Fruit fly (Drosophila melanogaster) Kc167 (cell line): Measurements from ENCODE around the gene TAF1B.

Experiments used
- Myc ChIP-seq: fragments of >200 bp; optimal IDR thresholded peaks from 2 replicates; lab custom pipeline; 2017; ENCODE audit warnings: missing external identifiers
- Sin3A ChIP-seq: fragments of >200 bp; optimal IDR thresholded peaks from 2 replicates; lab custom pipeline; 2018; ENCODE audit warnings: missing external identifiers
- h ChIP-seq: fragments of >200 bp; optimal IDR thresholded peaks from 3 replicates; lab custom pipeline; 2018; ENCODE audit warnings: missing external identifiers
- insv ChIP-seq: fragments of >200 bp; optimal IDR thresholded peaks from 3 replicates; lab custom pipeline; 2018; ENCODE audit warnings: missing external identifiers
- psq ChIP-seq: fragments of >200 bp; optimal IDR thresholded peaks from 2 replicates; lab custom pipeline; 2017; ENCODE audit warnings: missing external identifiers
- ttk ChIP-seq: sonication (Bioruptor generic); optimal IDR thresholded peaks from 2 replicates; lab custom pipeline; 2017; ENCODE audit warnings: missing external identifiers

TAF1B gene

DNA sequence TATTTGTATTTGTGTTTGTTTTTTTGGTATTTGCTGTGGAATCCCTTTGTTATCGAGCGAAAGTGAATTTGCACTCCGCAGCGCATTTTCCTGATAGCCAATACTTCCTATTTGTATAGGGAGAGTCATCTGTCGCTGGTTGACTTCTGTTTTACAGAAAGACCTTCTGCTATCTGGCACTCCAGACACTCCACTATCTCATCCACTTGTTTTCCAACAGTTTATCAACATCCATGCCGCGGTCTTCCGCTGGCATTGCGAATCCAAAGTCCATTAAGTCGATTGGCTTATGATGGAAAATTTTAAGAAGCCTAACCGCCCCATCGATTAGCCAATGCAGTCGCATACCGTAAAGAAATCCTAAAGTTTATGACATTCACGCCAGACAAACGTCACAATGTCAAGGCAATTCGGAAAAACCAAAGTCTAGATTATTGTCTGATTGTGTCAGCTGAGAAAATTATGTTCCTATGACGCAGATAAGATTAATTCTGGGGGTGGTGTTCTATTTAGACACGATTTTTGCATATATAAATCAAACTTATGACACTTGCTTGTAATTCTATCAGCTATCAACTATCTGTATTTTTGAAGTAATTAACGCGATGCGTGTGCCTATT is 29.0 kb downstream of the TAF1B start:
- no peak for TF ChIP-seq Myc (lab: Kevin White, UChicago)
- TF ChIP-seq insv (lab: Kevin White, UChicago) = no peak
- no peak for TF ChIP-seq h (lab: Kevin White, UChicago)
- no peak for TF ChIP-seq Sin3A (lab: Kevin White, UChicago)
- no peak for TF ChIP-seq ttk
- TF ChIP-seq psq = no peak

DNA sequence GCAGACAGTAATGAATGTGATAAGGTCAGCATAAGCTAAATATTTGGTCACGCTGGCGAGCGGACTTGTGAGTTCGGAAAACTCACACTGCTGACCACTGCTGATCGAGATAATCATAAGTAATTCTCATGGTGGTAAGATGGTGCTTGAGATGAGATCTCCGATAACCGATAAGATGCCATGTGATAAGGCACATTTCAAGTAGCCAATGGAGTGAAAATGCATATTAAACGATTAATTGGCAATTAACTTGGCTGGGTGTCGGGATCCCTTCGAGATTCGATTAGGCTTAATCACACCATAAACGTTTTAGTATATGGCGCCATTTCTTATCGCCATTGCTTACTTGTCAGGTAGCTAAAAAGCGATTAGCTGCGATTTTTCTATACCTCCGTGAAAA is 30.2 kb downstream of the TAF1B start:
- TF ChIP-seq psq (no peak), Sin3A (lab: Kevin White, UChicago) (no peak), insv (lab: Kevin White, UChicago) (no peak), Myc (lab: Kevin White, UChicago) (no peak), ttk (no peak), h (lab: Kevin White, UChicago) (no peak)

DNA sequence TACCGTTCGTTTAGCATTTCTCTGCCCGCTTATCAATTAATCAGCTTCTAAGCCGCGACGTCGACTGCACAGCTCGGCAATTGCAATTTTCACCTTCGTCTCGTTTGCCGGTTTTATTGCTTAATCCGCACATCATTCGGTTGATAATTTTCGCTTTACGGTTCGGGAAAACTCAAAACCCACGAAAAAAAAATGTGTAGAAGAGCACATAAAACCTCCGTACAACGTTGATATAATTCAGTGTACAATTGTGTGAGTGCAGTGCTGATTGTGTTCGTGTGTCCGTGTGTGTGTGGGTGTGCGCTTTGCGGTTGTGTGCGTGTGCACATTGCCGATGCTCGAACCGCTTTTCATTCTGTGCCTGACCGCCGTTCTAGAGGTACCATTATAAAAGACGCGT is 31.8 kb downstream of the TAF1B start, which contains the start of gene CAH7:
CAH7 (plus strand) TSS at position 43 of the 400 bp plus-strand sequence.
- TF ChIP-seq Sin3A (lab: Kevin White, UChicago) (no peak), psq (no peak), h (lab: Kevin White, UChicago) (no peak), Myc (lab: Kevin White, UChicago) (no peak), ttk (no peak), insv (lab: Kevin White, UChicago) (no peak)

DNA sequence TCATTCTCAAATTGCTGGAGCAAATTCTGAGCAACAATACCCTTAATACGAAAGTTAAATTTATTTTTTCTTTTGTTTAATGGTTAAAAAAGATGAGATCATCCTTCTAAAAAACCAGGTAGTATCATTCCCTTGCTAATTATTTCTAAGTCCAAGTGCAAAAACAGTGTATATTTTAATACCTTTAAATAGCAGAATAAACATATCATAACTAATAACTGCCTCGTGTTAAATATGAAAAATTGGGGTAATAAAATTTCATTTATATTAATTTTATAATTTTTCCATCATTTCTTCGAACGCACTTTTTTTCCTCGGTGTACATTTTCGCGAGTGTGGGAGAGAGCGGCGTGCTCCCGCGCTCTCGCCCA is 32.2 kb downstream of the TAF1B start:
- TF ChIP-seq Myc (lab: Kevin White, UChicago) (no peak), ttk (no peak), insv (lab: Kevin White, UChicago) (no peak), Sin3A (lab: Kevin White, UChicago) (no peak), psq (no peak), h (lab: Kevin White, UChicago) (no peak)

DNA sequence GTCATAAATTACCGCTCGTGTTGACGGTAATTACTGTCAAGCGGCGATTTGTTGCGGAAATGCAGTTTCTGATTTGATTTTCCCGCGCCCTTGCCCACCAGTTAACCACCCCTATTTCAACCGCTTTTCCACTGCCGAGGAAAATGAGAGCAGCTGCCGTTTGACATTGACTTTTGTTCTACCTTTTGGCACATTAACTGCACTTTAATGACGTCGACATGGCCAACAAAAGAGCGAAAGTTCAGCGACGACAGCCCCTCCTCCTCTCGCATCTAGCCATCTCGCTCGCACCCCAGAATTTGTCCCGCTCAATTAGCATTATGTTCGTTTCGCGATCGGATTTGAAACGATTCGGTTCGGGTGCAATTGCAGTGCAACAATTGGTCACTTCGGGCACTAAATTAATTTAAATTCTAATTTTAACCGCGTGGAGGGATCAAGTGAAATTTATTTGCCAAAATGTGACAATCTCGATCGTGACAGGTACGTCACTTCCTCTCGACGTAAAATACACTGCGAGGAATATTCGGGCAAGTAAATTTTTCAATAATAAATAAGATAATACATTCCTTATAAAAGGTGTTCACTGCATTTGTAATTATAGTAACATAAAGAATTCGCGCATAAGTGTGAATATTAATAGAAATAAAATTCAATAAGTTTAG is 32.7 kb downstream of the TAF1B start:
- TF ChIP-seq Sin3A (lab: Kevin White, UChicago) = no peak
- no peak for TF ChIP-seq insv (lab: Kevin White, UChicago)
- no peak for TF ChIP-seq ttk
- no peak for TF ChIP-seq h (lab: Kevin White, UChicago)
- TF ChIP-seq Myc (lab: Kevin White, UChicago) = no peak
- TF ChIP-seq psq = no peak

DNA sequence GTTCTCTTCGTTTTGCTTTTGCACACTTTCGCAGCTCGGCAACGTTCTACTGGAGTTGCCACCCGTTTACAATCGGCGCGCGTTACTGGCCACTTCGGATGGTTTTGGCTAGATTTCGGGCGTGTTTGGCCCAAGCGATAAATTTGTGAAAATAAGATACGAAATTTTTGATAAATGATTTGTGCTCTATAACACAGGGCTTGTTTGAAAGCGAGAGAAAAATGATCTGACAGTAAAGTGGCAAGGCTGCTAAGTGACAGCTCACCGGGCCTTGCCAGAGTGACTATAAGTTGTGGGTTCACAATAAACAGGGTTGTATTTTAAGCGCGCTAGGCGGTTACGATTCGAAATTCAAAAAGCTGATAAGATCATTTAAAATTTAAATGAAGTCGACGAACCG is 34.0 kb downstream of the TAF1B start, which contains the start of gene Fmr1:
Fmr1 (minus strand) TSS at position 184 of the 400 bp plus-strand sequence.
- peak; percentile 68 for TF ChIP-seq psq
- TF ChIP-seq h (lab: Kevin White, UChicago) = no peak

DNA sequence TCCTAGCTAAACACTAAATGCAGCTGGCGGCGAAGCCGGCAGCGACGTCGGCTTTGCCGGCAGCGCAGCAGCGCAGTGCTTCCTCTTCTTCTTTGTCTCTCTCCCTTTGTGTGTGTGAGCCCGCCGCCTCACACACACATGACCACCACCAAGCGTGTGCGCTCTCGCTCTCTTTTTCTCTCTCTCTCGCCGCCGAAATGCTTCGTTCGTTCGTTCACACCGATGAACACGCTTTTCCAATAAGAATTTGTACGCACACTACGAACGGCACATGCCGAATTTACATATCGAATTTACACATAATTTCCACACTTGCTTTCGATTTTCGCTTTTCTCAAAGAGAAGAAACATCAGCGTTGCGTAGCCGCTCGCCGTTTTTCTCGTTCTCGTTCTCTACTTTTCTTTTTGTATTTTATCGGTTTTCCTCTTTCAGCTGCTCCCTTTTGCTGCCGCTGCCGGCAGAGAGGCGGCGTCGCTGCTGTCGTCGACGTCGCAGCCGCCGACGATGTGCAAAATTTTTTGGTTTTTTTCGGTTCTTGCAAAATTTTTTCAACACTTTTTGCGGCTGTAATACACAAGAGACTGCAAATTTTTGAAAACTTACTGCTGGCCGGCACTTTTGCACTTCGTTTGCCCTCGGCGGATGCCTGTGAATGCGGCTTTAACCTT is 34.6 kb downstream of the TAF1B start:
- TF ChIP-seq insv (lab: Kevin White, UChicago) (peak; percentile 79), Myc (lab: Kevin White, UChicago) (no peak)

DNA sequence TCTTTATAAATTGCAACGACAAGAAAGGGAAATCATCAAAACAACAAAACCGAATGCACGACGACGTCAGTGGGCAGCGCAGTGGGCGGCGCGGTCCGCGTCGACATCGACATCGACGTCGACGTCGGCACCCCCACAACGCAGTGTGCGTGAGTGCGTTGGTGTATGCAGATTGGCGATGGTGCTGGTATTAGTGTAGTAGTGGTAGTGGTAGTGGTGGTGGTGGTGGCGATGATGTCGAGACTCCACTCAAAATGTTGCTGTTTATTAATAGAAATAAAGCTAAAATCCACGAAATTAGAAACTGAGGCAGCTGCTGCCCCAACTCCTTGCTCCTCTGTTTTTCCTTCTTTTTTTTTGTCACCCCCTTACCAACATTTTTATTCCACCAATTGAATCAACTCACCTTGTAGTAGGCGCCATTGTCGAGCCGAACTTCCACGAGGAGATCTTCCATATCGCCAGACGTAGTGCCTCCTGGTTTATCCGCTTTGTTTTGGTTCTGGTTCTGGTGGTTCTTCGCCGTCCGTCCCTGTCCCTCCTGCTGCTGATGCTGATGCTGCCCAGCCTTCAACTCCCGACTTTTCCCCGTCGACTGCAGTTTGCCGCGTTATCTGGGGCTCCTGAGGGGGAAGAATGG is 35.6 kb downstream of the TAF1B start:
- TF ChIP-seq psq (no peak), Myc (lab: Kevin White, UChicago) (no peak), h (lab: Kevin White, UChicago) (no peak), ttk (no peak), insv (lab: Kevin White, UChicago) (no peak), Sin3A (lab: Kevin White, UChicago) (no peak)

DNA sequence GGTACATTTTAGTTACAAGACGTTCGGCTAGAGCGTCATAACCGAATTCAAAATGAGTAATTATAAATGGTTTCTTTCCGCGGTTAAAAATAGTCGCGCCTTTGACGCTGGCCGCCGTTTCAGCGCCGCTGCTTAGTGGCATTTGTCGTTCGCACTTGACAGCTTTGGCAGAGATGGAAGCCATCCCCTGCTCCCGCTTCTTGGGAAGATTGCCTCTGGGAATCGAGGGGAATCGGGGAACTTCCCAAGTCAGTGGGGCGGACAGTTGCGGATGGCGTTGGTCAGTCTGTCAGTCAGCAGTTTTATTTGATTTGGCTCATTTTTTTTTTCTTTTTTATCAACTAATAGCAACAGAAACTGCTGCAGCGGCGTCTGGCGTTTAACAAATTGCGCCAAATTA is 37.2 kb downstream of the TAF1B start:
- TF ChIP-seq Sin3A (lab: Kevin White, UChicago) (no peak), psq (no peak), h (lab: Kevin White, UChicago) (no peak), insv (lab: Kevin White, UChicago) (no peak), ttk (no peak), Myc (lab: Kevin White, UChicago) (no peak)

DNA sequence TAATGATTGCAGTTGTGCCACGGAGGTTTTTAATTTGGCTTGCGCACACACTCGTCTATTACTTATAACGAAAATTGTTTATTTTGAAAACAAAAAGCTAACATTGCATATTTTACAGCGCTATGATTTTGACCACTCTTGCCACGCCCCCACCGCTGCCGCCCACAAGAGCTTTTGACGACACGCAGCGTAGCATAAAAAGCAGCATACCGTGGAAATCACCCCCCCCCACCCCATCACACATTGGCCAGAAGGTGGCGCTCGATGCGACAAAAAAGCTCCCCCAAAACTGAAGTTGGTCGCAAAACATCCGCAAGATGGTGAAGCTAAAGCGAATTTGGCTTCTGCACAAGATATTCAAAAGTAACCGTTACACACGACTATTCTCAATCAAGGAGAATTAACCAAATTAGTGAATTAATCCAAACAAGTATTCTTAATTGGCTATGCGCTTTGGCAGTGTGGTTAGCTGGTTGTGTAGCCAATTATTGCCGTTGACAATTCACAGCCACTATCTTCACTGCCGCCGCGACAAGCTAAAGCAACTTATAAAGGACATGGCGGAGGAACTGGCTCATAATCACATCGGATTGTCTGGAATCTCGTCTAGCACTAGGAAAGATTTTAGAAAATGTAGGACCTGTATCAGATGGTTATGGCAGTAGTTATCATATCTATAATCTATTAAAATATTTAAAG is 43.3 kb downstream of the TAF1B start:
- TF ChIP-seq psq (no peak), ttk (no peak), Sin3A (lab: Kevin White, UChicago) (no peak), insv (lab: Kevin White, UChicago) (no peak), h (lab: Kevin White, UChicago) (no peak), Myc (lab: Kevin White, UChicago) (no peak)

DNA sequence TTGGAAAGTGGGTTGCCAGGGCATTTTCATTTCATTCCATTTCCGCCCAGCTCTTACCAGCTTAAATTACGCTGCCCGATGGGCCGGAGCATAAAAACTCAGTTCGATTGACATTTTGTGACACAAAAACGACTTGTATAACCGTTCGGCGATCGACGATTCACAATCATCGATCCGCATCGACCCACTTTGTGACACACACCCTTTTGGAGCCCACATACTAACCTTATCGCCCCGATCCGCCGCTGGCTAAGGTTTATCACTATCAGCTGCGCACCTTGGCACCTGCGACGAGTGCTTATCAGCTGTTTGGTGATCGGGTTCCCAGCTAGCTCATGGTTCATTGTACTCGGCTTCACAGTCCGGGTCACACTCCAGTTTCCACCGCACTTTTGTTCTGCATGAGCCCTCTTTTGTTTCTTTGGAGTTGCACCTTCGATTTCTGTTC is 44.6 kb downstream of the TAF1B start:
- no peak for TF ChIP-seq Myc (lab: Kevin White, UChicago)
- no peak for TF ChIP-seq Sin3A (lab: Kevin White, UChicago)
- no peak for TF ChIP-seq psq
- TF ChIP-seq insv (lab: Kevin White, UChicago) = no peak
- TF ChIP-seq ttk = no peak
- no peak for TF ChIP-seq h (lab: Kevin White, UChicago)
